Worm (Caenorhabditis elegans) whole organism, dauer: ENCODE results near the gene slc-9B.2.
"Not testable (repeated sequence)": the region's sequence is repeated elsewhere in the genome, so short reads cannot be mapped to it uniquely, and the experiment has no call there.

ENCODE experiments used
- unc-62 ChIP-seq: sonication (generic microtip); optimal IDR thresholded peaks from 2 replicates; lab custom pipeline; 2017; ENCODE audit warnings: missing biosample characterization, missing genetic modification reagents, missing genetic modification characterization

Gene slc-9B.2

DNA sequence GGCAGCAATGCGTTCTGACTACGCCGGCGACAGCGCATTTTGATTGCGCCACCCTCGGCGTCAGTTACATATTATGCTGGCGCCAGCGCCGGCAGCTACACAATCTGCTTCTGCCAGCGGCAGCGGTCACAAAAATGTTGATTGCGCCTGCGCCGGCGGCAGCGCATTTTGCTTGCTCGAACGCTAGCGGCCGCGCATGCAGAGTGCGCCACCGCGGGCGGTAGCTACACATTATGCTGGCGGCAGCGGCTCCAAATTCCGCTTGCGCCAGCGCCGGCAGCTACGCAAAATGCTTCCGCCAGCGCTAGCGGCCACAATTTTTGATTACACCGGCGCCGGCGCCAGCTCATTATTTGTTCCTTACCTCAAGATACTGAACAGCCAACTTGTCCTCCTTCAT, 38.3 kb downstream of the slc-9B.2 start:
- TF ChIP-seq unc-62 (GFP tag; lab: Kevin White, UChicago), result no peak

DNA sequence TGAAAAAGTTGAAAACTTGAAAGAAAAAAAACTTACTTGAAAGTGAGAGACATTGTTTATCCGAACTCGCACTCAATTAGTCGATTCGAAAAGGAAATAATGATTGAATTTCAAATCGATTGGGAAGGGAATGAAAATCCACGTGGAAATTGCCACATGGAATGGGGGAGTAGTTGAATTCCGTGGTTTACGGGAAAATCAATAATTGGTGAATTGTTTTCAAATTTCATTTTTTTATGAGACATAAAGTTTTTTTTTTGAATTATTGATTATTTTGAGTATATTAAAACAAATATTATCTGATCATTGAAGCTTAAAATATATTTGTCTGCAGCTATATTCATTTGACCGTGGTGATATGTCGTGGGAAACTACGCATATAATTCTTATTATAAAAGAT, 39.0 kb downstream of the slc-9B.2 start, which contains the start of gene F13A7.1:
Gene F13A7.1 (minus strand): TSS at position 101 of the 400 bp plus-strand sequence.
- no peak for TF ChIP-seq unc-62 (GFP tag; lab: Kevin White, UChicago)

DNA sequence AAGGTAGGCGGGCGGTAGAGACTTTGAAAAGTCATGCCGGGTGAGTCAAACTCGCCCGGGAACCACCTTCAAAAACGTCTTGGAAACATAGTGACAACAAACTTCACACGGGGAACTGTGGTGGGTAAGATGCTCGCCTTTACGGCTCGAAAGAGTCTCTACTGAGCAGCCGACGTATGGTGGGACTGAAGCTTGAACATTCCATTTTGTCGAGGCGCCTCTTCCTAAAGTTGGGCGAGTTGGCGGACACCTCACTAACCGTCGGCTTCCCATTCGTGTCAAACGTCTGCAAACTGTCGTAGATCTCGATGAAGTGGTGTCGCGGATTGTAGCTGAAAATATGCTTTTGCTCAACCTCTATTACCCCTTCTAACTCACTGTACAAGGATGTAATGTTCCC, 44.1 kb downstream of the slc-9B.2 start:
- no peak for TF ChIP-seq unc-62 (GFP tag; lab: Kevin White, UChicago)

DNA sequence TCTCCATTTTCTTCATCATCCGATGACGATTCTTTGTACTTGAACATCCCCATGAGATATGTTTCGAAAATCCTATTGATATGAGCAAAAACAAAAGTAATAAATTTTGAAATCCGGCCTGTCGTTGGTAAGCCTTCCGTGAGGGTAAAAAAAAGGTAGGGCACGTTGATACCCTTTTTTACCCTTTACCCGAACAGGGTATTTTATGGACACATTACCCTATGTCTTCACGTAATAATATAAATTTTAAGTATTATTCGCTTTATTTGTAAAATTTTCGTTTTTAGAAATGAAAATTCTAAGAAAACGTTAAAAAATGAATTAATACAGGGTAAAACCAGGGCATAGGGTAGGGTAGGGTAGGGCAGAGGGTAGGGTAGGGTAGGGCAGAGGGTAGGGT, 44.9 kb downstream of the slc-9B.2 start, which contains the start of gene F13A7.7:
Gene F13A7.7 (minus strand): TSS at position 101 of the 400 bp plus-strand sequence.
- TF ChIP-seq unc-62 (GFP tag; lab: Kevin White, UChicago), result not testable (repeated sequence)

DNA sequence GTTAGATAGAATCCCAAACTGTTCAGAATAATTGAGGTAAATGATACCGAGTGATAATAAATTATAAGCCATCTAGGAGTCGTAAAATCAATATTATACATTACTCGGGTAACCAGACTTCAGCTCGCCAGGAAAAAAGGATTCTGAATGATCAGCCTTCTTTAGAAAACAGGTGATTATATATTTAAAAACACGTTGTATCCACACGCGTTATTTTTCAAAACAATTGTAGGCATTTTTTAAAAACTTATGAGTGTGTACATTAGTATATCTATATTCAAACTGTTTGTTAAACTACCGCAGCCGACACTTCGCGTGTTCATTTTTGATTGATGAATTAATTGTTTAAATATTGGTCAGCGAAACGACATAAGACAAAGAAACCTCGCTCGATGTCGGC, 49.4 kb downstream of the slc-9B.2 start, which contains the start of gene sri-65:
Gene sri-65 (minus strand): TSS at position 101 of the 400 bp plus-strand sequence.
- no peak for TF ChIP-seq unc-62 (GFP tag; lab: Kevin White, UChicago)

DNA sequence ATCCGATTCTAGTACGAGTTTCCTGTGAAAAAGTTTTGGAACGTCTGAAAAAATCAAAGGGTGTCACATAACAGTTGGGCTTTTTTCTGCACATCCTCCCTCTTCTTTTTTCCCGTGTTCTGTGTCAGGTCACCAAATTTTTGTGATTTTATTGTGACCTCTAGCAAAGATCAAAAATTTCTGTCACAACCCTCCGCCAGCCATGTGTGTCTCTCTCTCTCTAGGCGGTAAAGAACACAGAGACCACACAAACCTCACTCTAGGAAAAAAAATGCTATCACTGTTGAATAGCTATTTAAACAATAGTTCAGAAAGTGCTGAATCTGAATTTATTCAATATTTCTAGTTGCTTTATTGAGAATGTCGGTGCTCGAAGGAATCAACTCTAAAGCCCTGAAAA, 51.8 kb downstream of the slc-9B.2 start, which contains the start of gene gst-44:
Gene gst-44 (plus strand): TSS at position 237 of the 400 bp plus-strand sequence.
- TF ChIP-seq unc-62 (GFP tag; lab: Kevin White, UChicago), result no peak
